Worm (Caenorhabditis elegans): ENCODE measurements around the gene lin-23.

lin-23 gene

DNA sequence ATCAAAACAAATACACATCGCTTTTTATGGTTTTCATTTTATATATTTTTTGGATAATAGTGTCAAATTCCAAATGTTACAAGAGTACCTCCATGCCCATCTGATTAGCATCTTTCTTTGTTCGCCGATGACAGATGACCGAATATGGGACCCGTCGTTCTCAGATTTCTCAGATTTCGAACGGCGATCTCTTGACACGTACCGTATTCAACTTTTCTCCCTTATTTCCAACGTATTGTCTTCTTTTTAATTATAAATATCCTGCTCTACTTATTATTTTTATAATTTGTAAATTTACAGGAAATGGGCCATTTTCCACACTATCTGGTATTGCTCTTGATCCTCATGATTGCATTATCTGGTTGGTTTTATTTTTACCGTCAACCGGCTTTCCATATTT, 27.3 kb downstream of the lin-23 start, which contains the start of gene zig-10:
zig-10 (plus strand) TSS at position 301 of the 400 bp plus-strand sequence.
- no peak for TF ChIP-seq sdz-38 (tag; optimal IDR thresholded peaks at IDR 0.05)
- TF ChIP-seq lir-1 (GFP tag; conservative IDR thresholded peaks at IDR 0.05): no peak
- no peak for TF ChIP-seq lin-40 (tag; optimal IDR thresholded peaks at IDR 0.05)
- TF ChIP-seq efl-1 (GFP tag; optimal IDR thresholded peaks at IDR 0.05): no peak
- TF ChIP-seq somi-1 (GFP tag; optimal IDR thresholded peaks at IDR 0.05): no peak
- TF ChIP-seq Y95B8A.8 (GFP tag; IDR thresholded peaks at IDR 0.05): no peak
- TF ChIP-seq F52B5.7 (tag; optimal IDR thresholded peaks at IDR 0.05): no peak
- TF ChIP-seq ceh-27 (GFP tag; optimal IDR thresholded peaks at IDR 0.05): no peak
- no peak for TF ChIP-seq ekl-4 (GFP tag; IDR thresholded peaks at IDR 0.05)
- TF ChIP-seq snpc-4 (GFP tag; optimal IDR thresholded peaks at IDR 0.05): no peak
- TF ChIP-seq snpc-4 (tag; optimal IDR thresholded peaks at IDR 0.05): no peak
- TF ChIP-seq hsf-1 (GFP tag; IDR thresholded peaks at IDR 0.05): no peak
- TF ChIP-seq F57A8.1 (GFP tag; optimal IDR thresholded peaks at IDR 0.05): no peak
- TF ChIP-seq B0336.3 (GFP tag; IDR thresholded peaks at IDR 0.05): no peak
- TF ChIP-seq fkh-3 (tag; optimal IDR thresholded peaks at IDR 0.05): no peak
- no peak for TF ChIP-seq pbrm-1 (GFP tag; IDR thresholded peaks at IDR 0.05)
- TF ChIP-seq C17E4.6 (GFP tag; IDR thresholded peaks at IDR 0.05): no peak
- TF ChIP-seq unc-130 (GFP tag; optimal IDR thresholded peaks at IDR 0.05): no peak

DNA sequence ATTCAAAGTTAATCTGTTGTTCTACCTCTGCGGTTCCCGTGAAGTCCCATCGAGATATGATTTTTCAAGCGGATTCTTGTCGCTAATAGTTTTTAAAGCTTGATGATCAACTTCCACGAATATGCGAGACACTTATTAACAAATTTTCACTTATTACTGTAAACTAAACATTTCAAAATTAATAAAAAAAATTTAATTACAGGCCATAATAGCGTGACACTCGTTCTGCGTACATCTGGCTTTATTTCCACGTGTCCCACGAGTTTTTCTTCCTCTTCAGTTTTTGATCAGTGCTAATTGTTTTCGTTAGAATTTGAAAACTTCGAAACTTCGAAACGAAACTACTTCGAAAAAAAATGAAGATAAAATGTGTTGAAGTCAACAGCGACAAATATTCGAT, 30.5 kb downstream of the lin-23 start, which contains the start of gene btb-2:
btb-2 (plus strand) TSS at position 301 of the 400 bp plus-strand sequence.
- TF ChIP-seq let-526 (GFP tag; IDR thresholded peaks at IDR 0.05) (no peak), B0019.2 (GFP tag; conservative IDR thresholded peaks at IDR 0.05) (no peak), D2030.7 (GFP tag; IDR thresholded peaks at IDR 0.05) (no peak), mxl-1 (tag; optimal IDR thresholded peaks at IDR 0.05) (no peak), athp-1 (tag; optimal IDR thresholded peaks at IDR 0.05) (no peak), sea-2 (GFP tag; IDR thresholded peaks at IDR 0.05) (no peak), ztf-28 (GFP tag; IDR thresholded peaks at IDR 0.05) (no peak), hmg-20 (GFP tag; IDR thresholded peaks at IDR 0.05) (no peak), efl-1 (GFP tag; optimal IDR thresholded peaks at IDR 0.05) (no peak), madf-8 (GFP tag; conservative IDR thresholded peaks at IDR 0.05) (no peak), aptf-2 (GFP tag; conservative IDR thresholded peaks at IDR 0.05) (no peak)

DNA sequence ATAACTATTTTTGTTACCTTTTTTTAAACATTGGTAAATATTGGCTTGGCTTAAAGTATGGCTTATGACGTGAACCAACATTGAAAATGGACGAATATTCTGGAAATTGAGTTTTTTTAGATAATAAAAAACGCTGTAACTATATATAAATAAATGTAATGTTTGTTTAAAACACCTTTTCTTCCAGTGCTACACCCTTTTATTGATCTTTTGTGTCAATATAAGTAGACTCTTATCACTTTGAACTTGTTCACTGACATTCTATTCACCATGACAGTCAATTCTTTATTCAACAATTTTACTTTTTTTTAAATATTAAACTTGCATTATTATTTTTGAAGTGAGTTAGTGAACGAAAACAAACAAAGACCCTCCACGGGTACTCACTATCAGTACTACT, 32.1 kb downstream of the lin-23 start, which contains the start of gene T25D10.1:
T25D10.1 (plus strand) TSS at position 169 of the 400 bp plus-strand sequence.
- no peak for TF ChIP-seq snpc-4 (GFP tag; optimal IDR thresholded peaks at IDR 0.05)
- no peak for TF ChIP-seq snpc-4 (tag; optimal IDR thresholded peaks at IDR 0.05)
- TF ChIP-seq madf-3 (GFP tag; IDR thresholded peaks at IDR 0.05): no peak
- TF ChIP-seq C17E4.6 (GFP tag; IDR thresholded peaks at IDR 0.05): no peak
- TF ChIP-seq Y56A3A.18 (GFP tag; IDR thresholded peaks at IDR 0.05): no peak
- no peak for TF ChIP-seq F57A8.1 (GFP tag; optimal IDR thresholded peaks at IDR 0.05)
- no peak for TF ChIP-seq F57C9.4 (tag; optimal IDR thresholded peaks at IDR 0.05)
- TF ChIP-seq unc-130 (GFP tag; optimal IDR thresholded peaks at IDR 0.05): no peak
- no peak for TF ChIP-seq egl-44 (GFP tag; IDR thresholded peaks at IDR 0.05)
- TF ChIP-seq F52B5.7 (tag; optimal IDR thresholded peaks at IDR 0.05): no peak
- no peak for TF ChIP-seq rec-8 (tag; optimal IDR thresholded peaks at IDR 0.05)
- TF ChIP-seq snpc-1.1 (tag; optimal IDR thresholded peaks at IDR 0.05; ENCODE audit: insufficient read depth): no peak
- no peak for TF ChIP-seq tbx-9 (tag; optimal IDR thresholded peaks at IDR 0.05; ENCODE audit: borderline replicate concordance)
- no peak for TF ChIP-seq pbrm-1 (GFP tag; IDR thresholded peaks at IDR 0.05)
- TF ChIP-seq efl-1 (GFP tag; optimal IDR thresholded peaks at IDR 0.05): no peak

Measured in whole organism, young adult.